Worm (Caenorhabditis elegans) whole organism, mixed stage, embryonic: Measurements from ENCODE around the gene gcy-11.

ENCODE experiments used
- M03D4.4 ChIP-seq: sonication (generic microtip); optimal IDR thresholded peaks from 2 replicates; lab custom pipeline; 2017; ENCODE audit warnings: mild to moderate bottlenecking, missing genetic modification characterization, missing compliant biosample characterization
- bed-3 ChIP-seq: fragments of 200-800 bp; sonication (Bioruptor generic); optimal IDR thresholded peaks from 3 replicates; lab custom pipeline; 2018; ENCODE audit warnings: mild to moderate bottlenecking, missing genetic modification characterization, moderate library complexity, missing compliant biosample characterization
- blmp-1 ChIP-seq: fragments of 150-350 bp; optimal IDR thresholded peaks from 2 replicates; lab custom pipeline; 2014; ENCODE audit warnings: missing biosample characterization, missing genetic modification characterization
- ceh-39 ChIP-seq: fragments of 150-350 bp; optimal IDR thresholded peaks from 2 replicates; lab custom pipeline; 2014; ENCODE audit warnings: missing biosample characterization, missing genetic modification characterization
- ceh-43 ChIP-seq: fragments of 200-800 bp; sonication (Bioruptor generic); optimal IDR thresholded peaks from 2 replicates; lab custom pipeline; 2018; ENCODE audit warnings: mild to moderate bottlenecking, missing genetic modification characterization, moderate library complexity, missing compliant biosample characterization
- ceh-83 ChIP-seq: fragments of 200-800 bp; sonication (Bioruptor generic); optimal IDR thresholded peaks from 2 replicates; lab custom pipeline; 2018; ENCODE audit warnings: mild to moderate bottlenecking, missing genetic modification characterization, missing compliant biosample characterization
- ces-1 ChIP-seq: fragments of 150-350 bp; optimal IDR thresholded peaks from 2 replicates; lab custom pipeline; 2014; ENCODE audit warnings: missing biosample characterization, missing genetic modification reagents, missing genetic modification characterization
- cnd-1 ChIP-seq: fragments of 200-800 bp; sonication (Bioruptor generic); optimal IDR thresholded peaks from 2 replicates; lab custom pipeline; 2018; ENCODE audit warnings: mild to moderate bottlenecking, missing genetic modification characterization, missing compliant biosample characterization
- drap-1 ChIP-seq: fragments of 200-800 bp; sonication (Bioruptor generic); optimal IDR thresholded peaks from 3 replicates; lab custom pipeline; 2018; ENCODE audit warnings: mild to moderate bottlenecking, missing genetic modification characterization, missing compliant biosample characterization
- elt-1 ChIP-seq: sonication (generic microtip); optimal IDR thresholded peaks from 2 replicates; lab custom pipeline; 2017; ENCODE audit warnings: missing genetic modification characterization, mild to moderate bottlenecking, missing compliant biosample characterization, antibody characterized with exemption, moderate library complexity, borderline replicate concordance; ENCODE audit not compliant: insufficient read depth
- elt-3 ChIP-seq: fragments of 150-350 bp; optimal IDR thresholded peaks from 2 replicates; lab custom pipeline; 2014; ENCODE audit warnings: missing biosample characterization, missing genetic modification characterization
- flh-1 ChIP-seq: fragments of 200-800 bp; sonication (Bioruptor generic); optimal IDR thresholded peaks from 2 replicates; lab custom pipeline; 2018; ENCODE audit warnings: mild to moderate bottlenecking, missing genetic modification characterization, moderate library complexity, missing compliant biosample characterization
- ham-2 ChIP-seq: fragments of 200-800 bp; sonication (Bioruptor generic); optimal IDR thresholded peaks from 2 replicates; lab custom pipeline; 2018; ENCODE audit warnings: mild to moderate bottlenecking, missing genetic modification characterization, missing compliant biosample characterization
- lin-13 ChIP-seq: fragments of 150-350 bp; optimal IDR thresholded peaks from 2 replicates; lab custom pipeline; 2014; ENCODE audit warnings: missing biosample characterization, missing genetic modification characterization
- lin-32 ChIP-seq: fragments of 200-800 bp; sonication (Bioruptor generic); optimal IDR thresholded peaks from 2 replicates; lab custom pipeline; 2018; ENCODE audit warnings: mild to moderate bottlenecking, missing genetic modification characterization, missing compliant biosample characterization
- lsy-2 ChIP-seq: fragments of 150-350 bp; optimal IDR thresholded peaks from 2 replicates; lab custom pipeline; 2014; ENCODE audit warnings: missing biosample characterization, missing genetic modification characterization
- mab-5 ChIP-seq: fragments of 150-350 bp; optimal IDR thresholded peaks from 2 replicates; lab custom pipeline; 2014; ENCODE audit warnings: missing biosample characterization, missing genetic modification characterization
- mep-1 ChIP-seq: fragments of 150-350 bp; optimal IDR thresholded peaks from 2 replicates; lab custom pipeline; 2017; ENCODE audit warnings: missing biosample characterization, missing genetic modification reagents, missing genetic modification characterization, inconsistent platforms
- mls-2 ChIP-seq: sonication (generic microtip); optimal IDR thresholded peaks from 2 replicates; lab custom pipeline; 2016; ENCODE audit warnings: mild to moderate bottlenecking, missing genetic modification characterization, moderate library complexity, missing compliant biosample characterization
- nhr-12 ChIP-seq: fragments of 150-350 bp; optimal IDR thresholded peaks from 2 replicates; lab custom pipeline; 2014; ENCODE audit warnings: missing biosample characterization, missing genetic modification characterization
- nhr-2 ChIP-seq: fragments of 150-350 bp; optimal IDR thresholded peaks from 2 replicates; lab custom pipeline; 2014; ENCODE audit warnings: missing biosample characterization, missing genetic modification characterization
- nhr-237 ChIP-seq: fragments of 150-350 bp; optimal IDR thresholded peaks from 2 replicates; lab custom pipeline; 2014; ENCODE audit warnings: missing biosample characterization, missing genetic modification characterization
- nhr-28 ChIP-seq: fragments of 150-350 bp; optimal IDR thresholded peaks from 2 replicates; lab custom pipeline; 2014; ENCODE audit warnings: missing biosample characterization, missing genetic modification characterization
- sem-2 ChIP-seq: fragments of 200-800 bp; sonication (Bioruptor generic); optimal IDR thresholded peaks from 2 replicates; lab custom pipeline; 2018; ENCODE audit warnings: mild to moderate bottlenecking, missing genetic modification characterization, missing compliant biosample characterization
- sptf-1 ChIP-seq: sonication (generic microtip); optimal IDR thresholded peaks from 2 replicates; lab custom pipeline; 2017; ENCODE audit warnings: mild to moderate bottlenecking, missing genetic modification characterization, moderate library complexity, missing compliant biosample characterization
- tbx-8 ChIP-seq: fragments of 200-800 bp; sonication (Bioruptor generic); optimal IDR thresholded peaks from 2 replicates; lab custom pipeline; 2018; ENCODE audit warnings: mild to moderate bottlenecking, missing genetic modification characterization, moderate library complexity, missing compliant biosample characterization
- unc-120 ChIP-seq: sonication (generic microtip); optimal IDR thresholded peaks from 2 replicates; lab custom pipeline; 2017; ENCODE audit warnings: missing genetic modification characterization, missing compliant biosample characterization; ENCODE audit not compliant: poor library complexity, severe bottlenecking
- unc-39 ChIP-seq: fragments of 150-350 bp; optimal IDR thresholded peaks from 2 replicates; lab custom pipeline; 2014; ENCODE audit warnings: missing biosample characterization, missing genetic modification characterization
- unc-62 ChIP-seq: fragments of 150-350 bp; optimal IDR thresholded peaks from 2 replicates; lab custom pipeline; 2014; ENCODE audit warnings: missing biosample characterization, missing genetic modification reagents, missing genetic modification characterization
- zip-8 ChIP-seq: fragments of 150-350 bp; optimal IDR thresholded peaks from 2 replicates; lab custom pipeline; 2014; ENCODE audit warnings: missing biosample characterization, missing genetic modification characterization
- ztf-11 ChIP-seq: fragments of 150-350 bp; optimal IDR thresholded peaks from 2 replicates; lab custom pipeline; 2014; ENCODE audit warnings: missing biosample characterization, missing genetic modification characterization

Gene gcy-11

DNA sequence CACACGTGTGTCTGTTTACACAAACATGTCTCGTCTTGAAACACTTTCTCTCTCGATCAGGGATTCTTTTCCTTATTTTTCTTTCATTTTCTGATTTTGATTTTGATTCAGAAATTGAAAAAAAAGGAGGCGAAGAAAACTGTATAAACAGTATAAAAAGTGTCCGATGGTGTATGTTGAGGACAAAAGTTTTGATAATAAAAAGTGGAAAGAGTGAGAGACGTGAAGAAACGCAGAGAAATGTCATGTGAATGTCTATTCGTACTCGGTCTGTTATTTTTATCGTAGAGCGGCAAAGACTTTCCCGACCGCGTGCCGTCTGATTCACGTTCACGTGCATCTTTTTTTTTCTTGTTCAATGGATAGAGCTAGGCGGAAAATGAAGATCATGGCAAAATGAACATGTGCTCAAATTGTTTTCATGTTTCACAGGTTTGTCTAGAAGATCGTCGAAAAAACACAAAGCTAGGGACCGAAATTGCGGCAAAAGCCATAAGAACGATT, 8.4 kb upstream of the gcy-11 start:
- no peak for TF ChIP-seq lin-13 (tag; lab: Kevin White, UChicago)
- TF ChIP-seq ceh-39 = no peak
- TF ChIP-seq lin-32 (GFP tag; lab: Kevin White, UChicago) = no peak
- TF ChIP-seq nhr-237 (tag; lab: Kevin White, UChicago) = no peak
- TF ChIP-seq M03D4.4 (tag; lab: Kevin White, UChicago) = no peak
- no peak for TF ChIP-seq sem-2
- TF ChIP-seq unc-120 (tag; lab: Kevin White, UChicago) = no peak
- no peak for TF ChIP-seq nhr-28 (tag; lab: Kevin White, UChicago)
- no peak for TF ChIP-seq unc-39 (tag; lab: Kevin White, UChicago)

DNA sequence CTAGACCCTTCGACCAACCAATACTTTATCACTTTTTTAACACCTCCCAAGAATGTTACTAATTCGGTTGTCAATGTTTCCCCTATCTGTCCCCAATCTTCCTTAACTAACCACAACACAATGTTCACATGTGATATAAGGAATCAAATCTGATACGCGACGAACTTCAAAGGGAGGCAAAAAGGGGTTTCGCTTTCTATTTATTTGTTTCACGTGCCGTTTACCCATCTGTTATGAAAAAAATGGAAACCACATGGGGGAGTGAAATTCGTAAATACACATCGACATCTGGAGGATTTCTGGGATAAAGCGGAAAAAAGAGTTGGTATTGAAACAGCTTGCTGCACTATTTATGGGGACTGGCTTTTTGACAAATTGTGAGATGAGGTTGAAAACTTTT, 6.8 kb upstream of the gcy-11 start:
- TF ChIP-seq nhr-237 (tag; lab: Kevin White, UChicago) (no peak), bed-3 (no peak), zip-8 (tag; lab: Kevin White, UChicago) (no peak), unc-62 (GFP tag; lab: Kevin White, UChicago) (no peak), unc-120 (tag; lab: Kevin White, UChicago) (no peak), ceh-83 (no peak), elt-3 (tag; lab: Kevin White, UChicago) (no peak), ham-2 (no peak), blmp-1 (tag; lab: Kevin White, UChicago) (no peak), ztf-11 (no peak), ceh-39 (no peak), elt-1 (tag; lab: Kevin White, UChicago) (no peak), cnd-1 (tag; lab: Kevin White, UChicago) (no peak), lsy-2 (tag; lab: Kevin White, UChicago) (no peak), nhr-28 (tag; lab: Kevin White, UChicago) (no peak), lin-13 (tag; lab: Kevin White, UChicago) (no peak)

DNA sequence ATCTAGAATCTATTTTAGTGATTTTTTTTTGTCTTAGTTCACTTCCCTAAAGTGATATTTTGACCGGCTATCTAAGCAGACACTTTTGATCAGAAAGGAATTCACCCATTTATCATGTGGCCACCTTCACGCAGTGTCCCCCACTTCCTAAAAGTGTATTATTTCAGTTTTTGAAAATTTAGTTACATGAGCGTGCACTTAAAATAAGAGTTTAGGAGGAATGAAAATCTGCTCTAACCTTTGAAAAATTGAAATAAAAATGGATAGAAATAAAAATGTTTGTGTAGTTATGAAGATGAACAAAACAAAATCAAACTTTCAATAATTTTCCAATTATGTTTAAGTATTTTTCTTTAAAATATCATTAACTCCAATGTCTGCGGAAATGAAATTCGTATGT, 4.4 kb upstream of the gcy-11 start:
- TF ChIP-seq bed-3 = no peak
- no peak for TF ChIP-seq unc-120 (tag; lab: Kevin White, UChicago)
- no peak for TF ChIP-seq elt-1 (tag; lab: Kevin White, UChicago)
- no peak for TF ChIP-seq lsy-2 (tag; lab: Kevin White, UChicago)
- no peak for TF ChIP-seq mls-2
- TF ChIP-seq ham-2 = no peak
- TF ChIP-seq ces-1 (GFP tag; lab: Kevin White, UChicago) = no peak
- no peak for TF ChIP-seq unc-39 (tag; lab: Kevin White, UChicago)
- TF ChIP-seq mep-1 = no peak
- TF ChIP-seq drap-1 (GFP tag; lab: Kevin White, UChicago) = no peak
- no peak for TF ChIP-seq ceh-83
- TF ChIP-seq sptf-1 (tag; lab: Kevin White, UChicago) = no peak
- TF ChIP-seq tbx-8 (GFP tag; lab: Kevin White, UChicago) = no peak
- TF ChIP-seq cnd-1 (tag; lab: Kevin White, UChicago) = no peak
- TF ChIP-seq nhr-12 = no peak
- TF ChIP-seq ztf-11 = no peak
- TF ChIP-seq flh-1 (GFP tag; lab: Kevin White, UChicago) = no peak
- no peak for TF ChIP-seq mab-5 (tag; lab: Kevin White, UChicago)
- no peak for TF ChIP-seq blmp-1 (tag; lab: Kevin White, UChicago)
- TF ChIP-seq nhr-2 (tag; lab: Kevin White, UChicago) = no peak
- TF ChIP-seq, all 35 proteins: peak for 0

DNA sequence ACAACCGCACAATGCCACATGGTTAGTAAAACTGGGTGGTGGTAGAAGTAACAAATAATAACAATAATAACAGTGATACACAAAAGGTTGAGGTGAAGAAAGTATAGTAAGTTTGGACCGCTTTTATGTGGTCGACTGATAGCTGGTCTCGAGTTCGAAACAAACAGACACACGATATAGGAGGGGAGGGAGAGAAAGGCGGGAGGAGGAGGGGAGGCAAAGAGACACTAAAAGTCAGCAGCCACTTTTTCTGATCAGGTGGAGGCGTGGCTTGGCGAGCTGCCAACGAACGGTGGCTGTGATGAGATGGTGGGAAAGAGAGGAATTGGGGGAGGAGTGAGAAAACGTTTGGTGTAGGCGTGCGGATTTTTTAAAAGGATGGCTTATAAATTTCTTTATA, 3.0 kb upstream of the gcy-11 start:
- TF ChIP-seq lsy-2 (tag; lab: Kevin White, UChicago) (no peak), unc-62 (GFP tag; lab: Kevin White, UChicago) (no peak), ceh-43 (GFP tag; lab: Kevin White, UChicago) (no peak), M03D4.4 (tag; lab: Kevin White, UChicago) (no peak), nhr-2 (tag; lab: Kevin White, UChicago) (no peak), cnd-1 (tag; lab: Kevin White, UChicago) (no peak), elt-3 (tag; lab: Kevin White, UChicago) (no peak), lin-32 (GFP tag; lab: Kevin White, UChicago) (no peak), ztf-11 (no peak), zip-8 (tag; lab: Kevin White, UChicago) (no peak), lin-13 (tag; lab: Kevin White, UChicago) (no peak), ceh-39 (no peak), unc-120 (tag; lab: Kevin White, UChicago) (no peak), flh-1 (GFP tag; lab: Kevin White, UChicago) (no peak), elt-1 (tag; lab: Kevin White, UChicago) (no peak), nhr-237 (tag; lab: Kevin White, UChicago) (no peak)
